Fruit fly (Drosophila melanogaster): ENCODE results near the gene CG11882.

Gene CG11882

DNA sequence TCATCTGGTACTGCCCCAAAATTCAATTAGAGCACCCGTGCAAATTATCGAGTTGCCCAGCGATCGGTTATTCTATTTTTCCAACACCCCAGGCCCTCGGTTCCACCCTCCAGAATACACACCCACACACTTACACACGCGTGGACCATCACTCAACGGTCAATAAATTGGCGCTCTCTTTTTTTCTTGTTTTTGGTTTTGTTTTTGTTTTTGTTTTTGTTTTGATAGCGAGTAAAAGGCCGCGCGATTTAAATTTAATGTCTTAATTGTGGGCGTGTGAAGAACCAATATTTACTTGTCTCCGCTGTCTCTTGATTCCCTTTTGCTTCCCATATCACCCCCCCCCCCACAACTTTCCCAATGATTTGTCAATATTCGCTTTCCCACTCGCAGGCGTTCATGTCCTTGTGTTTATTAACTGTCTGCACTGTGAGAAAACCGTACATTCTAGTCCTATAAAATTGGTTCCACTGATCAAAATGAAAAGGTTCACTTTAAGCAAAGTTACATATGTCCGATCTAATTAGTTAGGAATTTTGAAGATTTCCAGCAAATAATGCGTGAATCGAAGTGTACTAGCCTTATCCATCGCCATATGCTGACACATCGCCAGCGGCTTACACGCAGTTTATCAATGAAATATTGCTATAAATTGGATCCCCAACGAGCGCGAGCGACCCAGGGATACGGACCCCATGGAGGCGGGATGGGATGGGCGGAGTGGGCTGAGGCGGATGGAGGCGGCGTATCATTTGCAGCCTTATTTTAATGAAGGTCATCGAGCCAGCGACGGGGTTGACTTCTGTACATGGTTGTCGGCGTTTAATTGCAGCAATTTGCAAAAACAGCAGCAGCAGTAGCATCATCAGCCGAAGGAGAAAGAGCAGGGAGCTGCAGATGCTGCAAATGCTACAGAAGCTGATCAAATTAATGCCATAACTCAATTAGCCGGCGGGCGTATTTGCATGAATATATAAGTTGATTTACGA is 7.9 kb downstream of the CG11882 start (continued):
- TF ChIP-seq Blimp-1 (GFP tag; optimal IDR thresholded peaks at IDR 0.05) (no peak), esn (GFP tag; optimal IDR thresholded peaks at IDR 0.05) (no peak), CG16779 (tag; optimal IDR thresholded peaks at IDR 0.05) (no peak), CG11902 (GFP tag; optimal IDR thresholded peaks at IDR 0.05) (no peak), Hr38 (GFP tag; optimal IDR thresholded peaks at IDR 0.05) (no peak), CG31627 (GFP tag; optimal IDR thresholded peaks at IDR 0.05) (no peak), fd59A (GFP tag; optimal IDR thresholded peaks at IDR 0.05) (no peak), CG1621 (tag; optimal IDR thresholded peaks at IDR 0.05) (no peak), topi (GFP tag; optimal IDR thresholded peaks at IDR 0.05) (no peak), spab (GFP tag; optimal IDR thresholded peaks at IDR 0.05) (no peak), fd85E (GFP tag; optimal IDR thresholded peaks at IDR 0.05) (no peak), Met (GFP tag; optimal IDR thresholded peaks at IDR 0.05) (no peak), ss (GFP tag; optimal IDR thresholded peaks at IDR 0.05) (peak in 1 of 2 experiments; percentile 20), svp (GFP tag) (peak; percentile 92), Smox (GFP tag; optimal IDR thresholded peaks at IDR 0.05) (no peak), CG11762 (GFP tag; optimal IDR thresholded peaks at IDR 0.05; ENCODE audit: insufficient read depth) (no peak), CG8119 (GFP tag; IDR thresholded peaks at IDR 0.05) (no peak), CG11294 (GFP tag; IDR thresholded peaks at IDR 0.05) (no peak), Eip93F (GFP tag; optimal IDR thresholded peaks at IDR 0.05) (no peak), cyc (GFP tag; optimal IDR thresholded peaks at IDR 0.05) (no peak), Sox14 (GFP tag; optimal IDR thresholded peaks at IDR 0.05) (no peak), CG6276 (GFP tag; optimal IDR thresholded peaks at IDR 0.05) (no peak), acj6 (GFP tag; optimal IDR thresholded peaks at IDR 0.05) (no peak), eg (GFP tag; IDR thresholded peaks at IDR 0.05) (no peak), CG4318 (GFP tag; optimal IDR thresholded peaks at IDR 0.05) (no peak), lz (GFP tag; optimal IDR thresholded peaks at IDR 0.05) (no peak), Hr39 (GFP tag; optimal IDR thresholded peaks at IDR 0.05) (no peak)

DNA sequence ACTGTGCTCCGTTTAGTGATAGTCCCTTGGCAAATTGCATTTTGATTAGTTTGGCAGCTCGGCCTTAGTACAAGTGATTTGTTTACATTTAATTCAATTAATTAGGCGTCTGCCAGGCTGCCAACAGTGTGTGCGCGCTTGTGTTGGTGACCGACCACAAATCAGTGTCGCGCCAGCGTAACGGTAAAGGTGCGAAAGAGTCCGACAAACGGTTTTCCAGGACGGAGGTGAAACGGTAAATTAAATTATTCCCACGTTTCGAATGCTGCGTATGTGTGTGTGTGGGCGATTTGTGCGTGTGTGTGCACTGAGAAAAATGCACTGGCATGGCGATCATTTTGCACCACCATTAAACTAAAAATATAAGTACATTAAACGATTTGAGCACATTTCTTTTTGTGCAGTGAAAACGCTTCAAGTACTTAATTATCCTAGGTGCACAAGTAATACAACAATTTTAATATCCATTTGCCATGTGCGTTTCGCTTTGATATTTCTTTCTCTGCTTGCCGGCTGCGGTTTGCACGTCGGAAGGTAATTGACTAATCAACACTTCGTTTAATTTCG is 8.9 kb downstream of the CG11882 start:
- no peak for TF ChIP-seq Ets96B (tag; optimal IDR thresholded peaks at IDR 0.05)
- peak; percentile 28; the same call in 1 of the 2 replicates for TF ChIP-seq CG11294 (GFP tag; IDR thresholded peaks at IDR 0.05)

DNA sequence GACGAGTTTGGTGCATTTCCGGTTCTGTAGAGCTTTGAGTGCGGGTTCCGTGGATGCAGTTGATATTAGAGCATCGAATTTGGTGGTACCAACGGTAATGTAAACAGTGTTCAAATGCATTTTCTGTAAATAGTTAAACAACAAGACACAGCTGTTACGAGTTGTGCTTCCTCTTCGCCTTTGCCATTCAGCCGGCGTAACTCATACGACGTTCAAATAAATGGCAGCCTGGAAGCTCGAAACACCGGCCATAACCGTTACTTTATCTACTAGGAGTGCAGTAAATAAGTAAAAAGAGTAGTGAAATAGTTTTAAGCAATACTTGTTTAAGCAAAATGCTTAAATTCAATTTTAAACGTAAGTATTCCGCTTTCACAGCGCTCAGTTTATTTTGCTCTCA is 9.6 kb downstream of the CG11882 start, which contains the start of the genes Alg13 and superdeath:
Alg13 (minus strand) TSS at position 167 of the 400 bp plus-strand sequence.
superdeath (plus strand) TSS at position 256 of the 400 bp plus-strand sequence.
- TF ChIP-seq fkh (GFP tag; optimal IDR thresholded peaks at IDR 0.05), result peak; percentile 82
- no peak for TF ChIP-seq Hr39 (GFP tag; optimal IDR thresholded peaks at IDR 0.05)

DNA sequence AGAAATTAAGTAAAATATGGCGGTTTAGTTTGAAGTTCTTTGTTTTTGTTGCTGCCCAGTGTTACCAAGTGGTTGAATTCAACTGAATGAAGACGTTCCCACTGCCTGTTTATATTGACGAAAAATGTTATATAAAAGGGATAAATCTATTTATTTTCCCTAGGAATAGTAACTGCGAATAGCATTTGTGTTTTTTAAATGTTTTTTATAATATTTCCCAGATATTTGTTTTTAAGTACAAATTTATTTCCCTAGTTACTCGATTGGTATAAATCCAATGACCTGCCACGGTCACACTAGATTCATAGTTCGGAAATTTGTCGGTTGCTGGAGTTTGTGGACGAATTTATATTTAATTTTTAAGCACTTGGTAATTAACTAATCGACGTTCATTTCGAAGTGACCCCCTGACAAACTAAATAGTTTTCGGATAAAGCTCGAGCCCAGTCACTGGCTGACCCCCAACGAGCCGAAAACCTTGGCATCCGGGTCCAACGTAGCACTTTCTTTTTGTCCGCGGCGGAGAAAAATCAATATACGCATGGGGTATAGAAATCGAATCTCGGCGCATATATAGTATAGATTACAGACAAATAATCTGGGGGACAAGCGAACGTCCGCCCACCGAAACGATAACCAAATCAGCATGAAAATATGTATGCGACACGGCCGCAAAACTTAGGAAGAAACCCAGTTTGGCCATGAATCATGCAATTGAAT is 16.9 kb downstream of the CG11882 start, which contains the start of the genes dgt6 and Vha100-1:
dgt6 (minus strand) TSS at position 71 of the 720 bp plus-strand sequence.
Vha100-1 (plus strand) TSS at position 292 of the 720 bp plus-strand sequence.
- TF ChIP-seq esn (GFP tag; optimal IDR thresholded peaks at IDR 0.05) (peak; percentile 20), Sox14 (GFP tag; optimal IDR thresholded peaks at IDR 0.05) (peak; percentile 55), CG6276 (GFP tag; optimal IDR thresholded peaks at IDR 0.05) (no peak), Blimp-1 (GFP tag; optimal IDR thresholded peaks at IDR 0.05) (no peak), CG15336 (GFP tag; IDR thresholded peaks at IDR 0.05) (no peak), spab (GFP tag; optimal IDR thresholded peaks at IDR 0.05) (no peak), cyc (GFP tag; optimal IDR thresholded peaks at IDR 0.05) (peak; percentile 39), CG3032 (tag; optimal IDR thresholded peaks at IDR 0.05) (peak; percentile 48)
